Worm (Caenorhabditis elegans) whole organism, young adult: Measurements from ENCODE around the gene F54F12.1.

Experiments used
- ama-1 ChIP-seq, 3 experiments: fragments of 150-350 bp in 1 of 3; sonication (generic microtip) in 2 of 3; optimal IDR thresholded peaks; 2 replicates each; lab custom pipeline; 2014 to 2018; ENCODE audit warnings: missing biosample characterization in 2 of 3, missing genetic modification characterization in 2 of 3, missing genetic modification reagents in 2 of 3
- pha-4 ChIP-seq: fragments of 150-350 bp; sonication (generic microtip); optimal IDR thresholded peaks from 2 replicates; lab custom pipeline; 2014; ENCODE audit warnings: missing biosample characterization, missing genetic modification reagents, missing genetic modification characterization
- unc-62 ChIP-seq: fragments of 150-350 bp; optimal IDR thresholded peaks from 2 replicates; lab custom pipeline; 2014; ENCODE audit warnings: missing biosample characterization, missing genetic modification reagents, missing genetic modification characterization

- no peak for TF ChIP-seq pha-4
- no peak for TF ChIP-seq unc-62 (GFP tag; lab: Kevin White, UChicago)
- TF ChIP-seq ama-1 (optimal IDR thresholded peaks at IDR 0.05; lab: Kevin White, UChicago) = no peak
- TF ChIP-seq ama-1 (GFP tag; optimal IDR thresholded peaks at IDR 0.05; lab: Kevin White, UChicago) = no peak
Observed at ce11 chrIII:13065694-13066093, 10.5 kb upstream of the F54F12.1 start.
